Fruit fly (Drosophila melanogaster) whole organism, embryonic: ENCODE measurements around the gene CG1622.

Source experiments
- Awh ChIP-seq: fragments of 200-800 bp; sonication (Bioruptor generic); IDR thresholded peaks from 2 replicates; pipeline ENCODE4, ENCODE4 v1.3.6; 2022; ENCODE audit warnings: missing biosample characterization, missing genetic modification characterization
- B-H1 ChIP-seq: fragments of 200-800 bp; sonication (Bioruptor generic); IDR thresholded peaks from 3 replicates; pipeline ENCODE4 v1.3.6; 2022; ENCODE audit warnings: missing biosample characterization, missing genetic modification characterization
- CG10462 ChIP-seq: fragments of 200-800 bp; sonication (Bioruptor generic); optimal IDR thresholded peaks from 2 replicates; lab custom pipeline; 2016; ENCODE audit warnings: missing biosample characterization, missing genetic modification characterization
- CG11560 ChIP-seq: fragments of 200-800 bp; sonication (Bioruptor generic); IDR thresholded peaks from 3 replicates; pipeline ENCODE4 v1.3.6; 2022; ENCODE audit warnings: missing biosample characterization, missing genetic modification characterization
- CG11695 ChIP-seq: fragments of 200-800 bp; sonication (Bioruptor generic); IDR thresholded peaks from 3 replicates; pipeline ENCODE4 v1.3.6; 2022; ENCODE audit warnings: missing biosample characterization, missing genetic modification characterization
- CG11723 ChIP-seq: fragments of 200-800 bp; sonication (Bioruptor generic); optimal IDR thresholded peaks from 2 replicates; lab custom pipeline; 2017; ENCODE audit warnings: missing biosample characterization, mild to moderate bottlenecking, missing genetic modification characterization
- CG12391 ChIP-seq: fragments of 200-800 bp; sonication (Bioruptor generic); optimal IDR thresholded peaks from 3 replicates; lab custom pipeline; 2018; ENCODE audit warnings: missing biosample characterization, mild to moderate bottlenecking, missing genetic modification characterization, moderate library complexity
- CG13424 ChIP-seq: fragments of 200-800 bp; sonication (Bioruptor generic); optimal IDR thresholded peaks from 2 replicates; lab custom pipeline; 2019; ENCODE audit warnings: missing biosample characterization, mild to moderate bottlenecking, missing genetic modification characterization, moderate library complexity
- CG14441 ChIP-seq: fragments of 200-800 bp; sonication (Bioruptor generic); IDR thresholded peaks from 2 replicates; pipeline ENCODE4 v1.3.6; 2022; ENCODE audit warnings: missing biosample characterization, missing genetic modification characterization
- CG1529 ChIP-seq: fragments of 200-800 bp; sonication (Bioruptor generic); optimal IDR thresholded peaks from 3 replicates; lab custom pipeline; 2018; ENCODE audit warnings: missing biosample characterization, missing genetic modification characterization
- CG17328 ChIP-seq: fragments of 200-800 bp; sonication (Bioruptor generic); IDR thresholded peaks from 2 replicates; pipeline ENCODE4 v1.3.6; 2022; ENCODE audit warnings: missing biosample characterization, missing genetic modification characterization
- CG18262 ChIP-seq: fragments of 200-800 bp; optimal IDR thresholded peaks from 3 replicates; lab custom pipeline; 2019; ENCODE audit warnings: missing biosample characterization, mild to moderate bottlenecking, missing genetic modification characterization, moderate library complexity
- CG18476 ChIP-seq: fragments of 200-800 bp; sonication (Bioruptor generic); optimal IDR thresholded peaks from 2 replicates; lab custom pipeline; 2016; ENCODE audit warnings: missing biosample characterization, mild to moderate bottlenecking, missing genetic modification characterization
- CG18599 ChIP-seq: fragments of 200-800 bp; sonication (Bioruptor generic); optimal IDR thresholded peaks from 3 replicates; lab custom pipeline; 2017; ENCODE audit warnings: missing biosample characterization, missing genetic modification characterization, mild to moderate bottlenecking, moderate library complexity, missing genetic modification reagents
- CG2678 ChIP-seq: fragments of 200-800 bp; sonication (Bioruptor generic); optimal IDR thresholded peaks from 3 replicates; lab custom pipeline; 2019; ENCODE audit warnings: missing biosample characterization, mild to moderate bottlenecking, missing genetic modification characterization, moderate library complexity
- CG31441 ChIP-seq: fragments of 200-800 bp; sonication (Bioruptor generic); IDR thresholded peaks from 2 replicates; pipeline ENCODE4 v1.3.6; 2022; ENCODE audit warnings: missing biosample characterization, missing genetic modification characterization
- CG32772 ChIP-seq: fragments of 200-800 bp; sonication (Bioruptor generic); IDR thresholded peaks from 2 replicates; pipeline ENCODE4 v1.3.6; 2022; ENCODE audit warnings: missing biosample characterization, missing genetic modification characterization
- CG3407 ChIP-seq: fragments of 200-800 bp; sonication (Bioruptor generic); optimal IDR thresholded peaks from 2 replicates; lab custom pipeline; 2018; ENCODE audit warnings: missing biosample characterization, mild to moderate bottlenecking, missing genetic modification characterization
- CG43689 ChIP-seq: fragments of 200-800 bp; sonication (Bioruptor generic); IDR thresholded peaks from 2 replicates; pipeline ENCODE4 v1.3.6; 2022; ENCODE audit warnings: missing biosample characterization, missing genetic modification characterization
- CG6683 ChIP-seq: fragments of 200-800 bp; sonication (Bioruptor generic); optimal IDR thresholded peaks from 2 replicates; lab custom pipeline; 2017; ENCODE audit warnings: missing biosample characterization, mild to moderate bottlenecking, missing genetic modification characterization, missing genetic modification reagents
- CG7372 ChIP-seq: fragments of 200-800 bp; sonication (Bioruptor generic); IDR thresholded peaks from 2 replicates; pipeline ENCODE4 v1.3.6; 2022; ENCODE audit warnings: missing biosample characterization, missing genetic modification characterization
- CG7556 ChIP-seq: fragments of 200-800 bp; sonication (Bioruptor generic); optimal IDR thresholded peaks from 2 replicates; lab custom pipeline; 2017; ENCODE audit warnings: missing biosample characterization, mild to moderate bottlenecking, missing genetic modification characterization
- CG8924 ChIP-seq: fragments of 200-800 bp; optimal IDR thresholded peaks from 3 replicates; lab custom pipeline; 2019; ENCODE audit warnings: missing biosample characterization, mild to moderate bottlenecking, missing genetic modification characterization, moderate library complexity
- CG9727 ChIP-seq: fragments of 200-800 bp; sonication (Bioruptor generic); optimal IDR thresholded peaks from 3 replicates; lab custom pipeline; 2017; ENCODE audit warnings: missing biosample characterization, mild to moderate bottlenecking, missing genetic modification characterization
- CG9797 ChIP-seq: fragments of 200-800 bp; sonication (Bioruptor generic); optimal IDR thresholded peaks from 3 replicates; lab custom pipeline; 2018; ENCODE audit warnings: missing biosample characterization, mild to moderate bottlenecking, missing genetic modification characterization
- Chrac-16 ChIP-seq: fragments of 200-800 bp; sonication (Bioruptor generic); optimal IDR thresholded peaks from 3 replicates; lab custom pipeline; 2016; ENCODE audit warnings: missing biosample characterization, missing genetic modification characterization
- Deaf1 ChIP-seq: fragments of 200-800 bp; optimal IDR thresholded peaks from 3 replicates; lab custom pipeline; 2019; ENCODE audit warnings: missing biosample characterization, mild to moderate bottlenecking, missing genetic modification characterization, moderate library complexity
- Dll ChIP-seq: fragments of 200-800 bp; sonication (Bioruptor generic); IDR thresholded peaks from 4 replicates; pipeline ENCODE4 v1.3.6; 2022; ENCODE audit warnings: missing biosample characterization, missing genetic modification characterization; ENCODE audit not compliant: partially characterized antibody
- Hmr ChIP-seq: fragments of 200-800 bp; sonication (Bioruptor generic); optimal IDR thresholded peaks from 3 replicates; lab custom pipeline; 2017; ENCODE audit warnings: mild to moderate bottlenecking, missing biosample characterization, missing genetic modification reagents, missing genetic modification characterization
- Jarid2 ChIP-seq: fragments of 200-800 bp; sonication (Bioruptor generic); optimal IDR thresholded peaks from 3 replicates; lab custom pipeline; 2017; ENCODE audit warnings: mild to moderate bottlenecking, missing biosample characterization, missing genetic modification reagents, missing genetic modification characterization
- Ssrp ChIP-seq: fragments of 200-800 bp; sonication (Bioruptor generic); optimal IDR thresholded peaks from 2 replicates; lab custom pipeline; 2018; ENCODE audit warnings: missing biosample characterization, mild to moderate bottlenecking, missing genetic modification characterization, moderate library complexity
- abd-A ChIP-seq: fragments of 200-800 bp; sonication (Bioruptor generic); optimal IDR thresholded peaks from 3 replicates; lab custom pipeline; 2019; ENCODE audit warnings: missing biosample characterization, mild to moderate bottlenecking, missing genetic modification characterization, moderate library complexity
- bsh ChIP-seq, 2 experiments: fragments of 200-800 bp; sonication (Bioruptor generic); optimal IDR thresholded peaks; 2 replicates each; lab custom pipeline; 2017 to 2018; ENCODE audit warnings: mild to moderate bottlenecking in 2 of 2, missing biosample characterization in 2 of 2, missing genetic modification characterization in 2 of 2, moderate library complexity in 1 of 2
- chm ChIP-seq: fragments of 200-800 bp; sonication (Bioruptor generic); IDR thresholded peaks from 2 replicates; pipeline ENCODE4 v1.3.6; 2022; ENCODE audit warnings: missing biosample characterization, missing genetic modification characterization
- dysf ChIP-seq: fragments of 200-800 bp; sonication (Bioruptor generic); IDR thresholded peaks from 3 replicates; pipeline ENCODE4 v1.3.6; 2022; ENCODE audit warnings: missing biosample characterization, missing genetic modification characterization
- grau ChIP-seq: fragments of 200-800 bp; optimal IDR thresholded peaks from 3 replicates; lab custom pipeline; 2019; ENCODE audit warnings: missing biosample characterization, mild to moderate bottlenecking, missing genetic modification characterization, moderate library complexity
- gsb ChIP-seq: fragments of 200-800 bp; sonication (Bioruptor generic); IDR thresholded peaks from 2 replicates; pipeline ENCODE4 v1.3.6; 2022; ENCODE audit warnings: missing biosample characterization, missing genetic modification characterization
- klu ChIP-seq: fragments of 200-800 bp; sonication (Bioruptor generic); IDR thresholded peaks from 2 replicates; pipeline ENCODE4 v1.3.6; 2022; ENCODE audit warnings: missing biosample characterization, missing genetic modification characterization
- lov ChIP-seq, 2 experiments: fragments of 200-800 bp in 1 of 2; fragments of >200 bp in 1 of 2; sonication (Bioruptor generic) in 1 of 2; IDR thresholded peaks in 1 of 2; optimal IDR thresholded peaks in 1 of 2; 2 replicates in 1 of 2; 3 replicates in 1 of 2; pipeline versions ENCODE4 v1.3.6 to Lab custom; 2017 to 2022; ENCODE audit warnings: missing biosample characterization in 1 of 2, missing genetic modification characterization in 1 of 2
- oc ChIP-seq: fragments of 200-800 bp; sonication (Bioruptor generic); optimal IDR thresholded peaks from 2 replicates; lab custom pipeline; 2018; ENCODE audit warnings: missing biosample characterization, mild to moderate bottlenecking, missing genetic modification characterization, moderate library complexity
- pan ChIP-seq, 4 experiments: fragments of >200 bp in 3 of 4; fragments of 200-800 bp in 1 of 4; sonication (Bioruptor generic) in 1 of 4; optimal IDR thresholded peaks in 3 of 4; IDR thresholded peaks in 1 of 4; 2 replicates each; pipeline versions ENCODE4 v1.3.6 to Lab custom; 2017 to 2022; ENCODE audit warnings: missing biosample characterization in 2 of 4, missing genetic modification characterization in 2 of 4, mixed read lengths in 1 of 4
- pb ChIP-seq: fragments of 200-800 bp; sonication (Bioruptor generic); optimal IDR thresholded peaks from 3 replicates; lab custom pipeline; 2016; ENCODE audit warnings: missing biosample characterization, missing genetic modification characterization
- phol ChIP-seq: fragments of 200-800 bp; sonication (Bioruptor generic); optimal IDR thresholded peaks from 3 replicates; lab custom pipeline; 2018; ENCODE audit warnings: missing biosample characterization, mild to moderate bottlenecking, missing genetic modification characterization, moderate library complexity
- ranshi ChIP-seq: fragments of 200-800 bp; sonication (Bioruptor generic); IDR thresholded peaks from 2 replicates; pipeline ENCODE4 v1.3.6; 2022; ENCODE audit warnings: missing biosample characterization, missing genetic modification characterization
- sisA ChIP-seq: fragments of 200-800 bp; sonication (Bioruptor generic); IDR thresholded peaks from 2 replicates; pipeline ENCODE4 v1.3.6; 2022; ENCODE audit warnings: missing biosample characterization, missing genetic modification characterization
- stc ChIP-seq: fragments of 200-800 bp; sonication (Bioruptor generic); IDR thresholded peaks from 2 replicates; pipeline ENCODE4 v1.3.6; 2022; ENCODE audit warnings: missing biosample characterization, missing genetic modification characterization
- trem ChIP-seq: fragments of 200-800 bp; optimal IDR thresholded peaks from 3 replicates; lab custom pipeline; 2019; ENCODE audit warnings: missing biosample characterization, mild to moderate bottlenecking, missing genetic modification characterization, moderate library complexity
- vvl ChIP-seq: fragments of 200-800 bp; sonication (Bioruptor generic); IDR thresholded peaks from 2 replicates; pipeline ENCODE4 v1.3.6; 2022; ENCODE audit warnings: missing biosample characterization, missing genetic modification characterization
- zen ChIP-seq: fragments of 200-800 bp; sonication (Bioruptor generic); optimal IDR thresholded peaks from 3 replicates; lab custom pipeline; 2018; ENCODE audit warnings: missing biosample characterization, mild to moderate bottlenecking, missing genetic modification characterization, moderate library complexity

The CG1622 gene

DNA sequence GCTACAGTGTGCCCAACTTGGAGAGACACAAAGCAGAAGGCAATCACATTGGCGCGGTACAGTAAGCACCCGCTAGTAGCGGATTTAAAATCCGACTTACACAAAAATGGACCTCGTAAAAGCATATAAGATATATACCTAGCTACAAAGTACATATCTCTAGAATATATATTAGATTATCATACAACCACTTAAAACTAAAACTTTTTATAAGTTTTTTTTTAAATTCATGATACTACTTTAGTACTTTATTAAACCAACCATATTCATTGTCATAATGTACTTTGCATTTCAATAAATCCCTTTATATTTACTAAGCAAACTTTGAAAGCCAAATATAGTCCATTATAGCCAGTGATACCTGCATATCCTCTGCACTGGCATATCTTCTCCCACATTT is 21.7 kb upstream of the CG1622 start (continued):
- TF ChIP-seq CG18599 (GFP tag; lab: Kevin White, UChicago) (peak; percentile 54), chm (GFP tag; lab: Robert Waterston, UW) (no peak), CG13424 (tag; lab: Kevin White, UChicago) (peak; percentile 65), klu (GFP tag; lab: Robert Waterston, UW) (no peak), CG2678 (tag; lab: Kevin White, UChicago) (peak; percentile 71), sisA (GFP tag; lab: Robert Waterston, UW) (peak; percentile 46), CG6683 (peak; percentile 12), CG18476 (GFP tag; lab: Kevin White, UChicago) (no peak), pan (optimal IDR thresholded peaks at IDR 0.05; lab: Kevin White, UChicago) (no peak), pan (GFP tag; optimal IDR thresholded peaks at IDR 0.05 in 1 of 2, IDR thresholded peaks at IDR 0.05 in 1 of 2) (peak in 1 of 2 experiments; percentile 51), gsb (GFP tag; lab: Robert Waterston, UW) (peak; percentile 28; the same call in 1 of the 2 replicates), lov (optimal IDR thresholded peaks at IDR 0.05; lab: Kevin White, UChicago) (no peak), lov (GFP tag; IDR thresholded peaks at IDR 0.05; lab: Robert Waterston, UW) (no peak), Jarid2 (GFP tag; lab: Kevin White, UChicago) (no peak), CG32772 (GFP tag; lab: Robert Waterston, UW) (peak; percentile 38; the same call in 1 of the 2 replicates), CG11695 (0 out of 3 replicates have a peak, but pooled peaks have one; percentile 44), Dll (GFP tag; lab: Robert Waterston, UW) (no peak), CG9797 (GFP tag; lab: Kevin White, UChicago) (no peak), pb (GFP tag; lab: Kevin White, UChicago) (no peak), oc (tag; lab: Kevin White, UChicago) (no peak), CG10462 (GFP tag; lab: Kevin White, UChicago) (no peak), Awh (no peak), ranshi (GFP tag; lab: Robert Waterston, UW) (0 out of 2 replicates have a peak, but pooled peaks have one; percentile 30), CG9727 (GFP tag; lab: Kevin White, UChicago) (peak; percentile 27), stc (GFP tag; lab: Robert Waterston, UW) (0 out of 2 replicates have a peak, but pooled peaks have one; percentile 50), CG1529 (GFP tag; lab: Kevin White, UChicago) (peak; percentile 7), abd-A (no peak), grau (peak; percentile 91), CG11723 (GFP tag; lab: Kevin White, UChicago) (peak; percentile 31), CG3407 (GFP tag; lab: Kevin White, UChicago) (peak; percentile 37), CG31441 (GFP tag; lab: Robert Waterston, UW) (peak; percentile 52; the same call in 1 of the 2 replicates), vvl (GFP tag; lab: Robert Waterston, UW) (peak; percentile 48), Chrac-16 (GFP tag; lab: Kevin White, UChicago) (peak; percentile 30), phol (peak; percentile 71), dysf (GFP tag; lab: Robert Waterston, UW) (peak; percentile 63), CG7556 (GFP tag; lab: Kevin White, UChicago) (peak; percentile 59), CG7372 (GFP tag; lab: Robert Waterston, UW) (no peak), CG12391 (peak; percentile 58), Ssrp (peak; percentile 68), bsh (GFP tag; optimal IDR thresholded peaks at IDR 0.05; lab: Kevin White, UChicago) (peak; percentile 46 to 57), trem (tag; lab: Kevin White, UChicago) (peak; percentile 18), zen (tag; lab: Kevin White, UChicago) (no peak), CG43689 (GFP tag; lab: Robert Waterston, UW) (no peak), B-H1 (GFP tag; lab: Robert Waterston, UW) (0 out of 3 replicates have a peak, but pooled peaks have one; percentile 12), Hmr (GFP tag; lab: Kevin White, UChicago) (peak; percentile 61), Deaf1 (tag; lab: Kevin White, UChicago) (peak; percentile 18), CG8924 (tag; lab: Kevin White, UChicago) (peak; percentile 60), CG17328 (peak; percentile 28; the same call in 1 of the 2 replicates), CG14441 (GFP tag; lab: Robert Waterston, UW) (0 out of 2 replicates have a peak, but pooled peaks have one; percentile 11), CG11560 (tag; lab: Robert Waterston, UW) (no peak), CG18262 (tag; lab: Kevin White, UChicago) (peak; percentile 69)
